Fruit fly (Drosophila melanogaster) whole organism, embryonic: ENCODE results near the gene Crtc.
A peak's percentile ranks its signal among the peaks of the same experiment; 100 is the strongest.

Source experiments
- CG10209 ChIP-seq: fragments of 200-800 bp; sonication (Bioruptor generic); optimal IDR thresholded peaks from 3 replicates; lab custom pipeline; 2017; ENCODE audit warnings: missing biosample characterization, mild to moderate bottlenecking, missing genetic modification characterization, missing genetic modification reagents
- CG12769 ChIP-seq: fragments of 200-800 bp; sonication (Bioruptor generic); optimal IDR thresholded peaks from 2 replicates; lab custom pipeline; 2019; ENCODE audit warnings: missing biosample characterization, mild to moderate bottlenecking, missing genetic modification characterization, moderate library complexity
- CG12942 ChIP-seq: fragments of 200-800 bp; sonication (Bioruptor generic); optimal IDR thresholded peaks from 3 replicates; lab custom pipeline; 2016; ENCODE audit warnings: missing biosample characterization, missing genetic modification characterization
- CG15269 ChIP-seq: fragments of 200-800 bp; sonication (Bioruptor generic); optimal IDR thresholded peaks from 2 replicates; lab custom pipeline; 2018; ENCODE audit warnings: missing biosample characterization, mild to moderate bottlenecking, missing genetic modification characterization, moderate library complexity
- CG17361 ChIP-seq: fragments of 200-800 bp; sonication (Bioruptor generic); IDR thresholded peaks from 3 replicates; pipeline ENCODE4 v1.3.6; 2022; ENCODE audit warnings: missing biosample characterization, missing genetic modification characterization
- CG17612 ChIP-seq: fragments of 200-800 bp; sonication (Bioruptor generic); IDR thresholded peaks from 2 replicates; pipeline ENCODE4 v1.3.6; 2022; ENCODE audit warnings: missing biosample characterization, missing genetic modification characterization
- CG17829 ChIP-seq: fragments of 200-800 bp; optimal IDR thresholded peaks from 2 replicates; lab custom pipeline; 2019; ENCODE audit warnings: missing biosample characterization, mild to moderate bottlenecking, missing genetic modification characterization, moderate library complexity
- CG18599 ChIP-seq: fragments of 200-800 bp; sonication (Bioruptor generic); optimal IDR thresholded peaks from 3 replicates; lab custom pipeline; 2017; ENCODE audit warnings: missing biosample characterization, missing genetic modification characterization, mild to moderate bottlenecking, moderate library complexity, missing genetic modification reagents
- CG3163 ChIP-seq: fragments of 200-800 bp; sonication (Bioruptor generic); optimal IDR thresholded peaks from 3 replicates; lab custom pipeline; 2016; ENCODE audit warnings: missing biosample characterization, missing genetic modification characterization
- CG32532 ChIP-seq: fragments of 200-800 bp; sonication (Bioruptor generic); IDR thresholded peaks from 2 replicates; pipeline ENCODE4 v1.3.6; 2022; ENCODE audit warnings: missing biosample characterization, missing genetic modification characterization
- CG32767 ChIP-seq: fragments of 200-800 bp; sonication (Bioruptor generic); IDR thresholded peaks from 2 replicates; pipeline ENCODE4 v1.3.6; 2022; ENCODE audit warnings: missing biosample characterization, missing genetic modification characterization
- CG42726 ChIP-seq: fragments of 200-800 bp; sonication (Bioruptor generic); IDR thresholded peaks from 2 replicates; pipeline ENCODE4 v1.3.6; 2022; ENCODE audit warnings: missing biosample characterization, missing genetic modification characterization; ENCODE audit not compliant: partially characterized antibody
- CG4424 ChIP-seq: fragments of 200-800 bp; sonication (Bioruptor generic); optimal IDR thresholded peaks from 3 replicates; lab custom pipeline; 2016; ENCODE audit warnings: missing biosample characterization, missing genetic modification characterization
- CG6813 ChIP-seq: fragments of 200-800 bp; sonication (Bioruptor generic); optimal IDR thresholded peaks from 2 replicates; lab custom pipeline; 2017; ENCODE audit warnings: missing biosample characterization, missing genetic modification characterization, mild to moderate bottlenecking, moderate library complexity, missing genetic modification reagents
- CG7745 ChIP-seq: fragments of 200-800 bp; sonication (Bioruptor generic); optimal IDR thresholded peaks from 2 replicates; lab custom pipeline; 2018; ENCODE audit warnings: missing biosample characterization, mild to moderate bottlenecking, missing genetic modification characterization, moderate library complexity
- CG7839 ChIP-seq: fragments of 200-800 bp; sonication (Bioruptor generic); optimal IDR thresholded peaks from 3 replicates; lab custom pipeline; 2018; ENCODE audit warnings: missing biosample characterization, mild to moderate bottlenecking, missing genetic modification characterization, moderate library complexity
- CG9437 ChIP-seq: fragments of 200-800 bp; sonication (Bioruptor generic); optimal IDR thresholded peaks from 2 replicates; lab custom pipeline; 2018; ENCODE audit warnings: missing biosample characterization, mild to moderate bottlenecking, missing genetic modification characterization
- Dref ChIP-seq: fragments of 200-800 bp; sonication (Bioruptor generic); IDR thresholded peaks from 2 replicates; pipeline ENCODE4 v1.3.6; 2022; ENCODE audit warnings: missing biosample characterization, missing genetic modification characterization
- Fer2 ChIP-seq: fragments of 200-800 bp; sonication (Bioruptor generic); optimal IDR thresholded peaks from 2 replicates; lab custom pipeline; 2018; ENCODE audit warnings: missing biosample characterization, mild to moderate bottlenecking, missing genetic modification characterization, moderate library complexity
- HLH4C ChIP-seq: fragments of 200-800 bp; sonication (Bioruptor generic); IDR thresholded peaks from 3 replicates; pipeline ENCODE4 v1.3.6; 2022; ENCODE audit warnings: missing biosample characterization, missing genetic modification characterization; ENCODE audit not compliant: partially characterized antibody
- Hr39 ChIP-seq: fragments of >200 bp; optimal IDR thresholded peaks from 2 replicates; lab custom pipeline; 2017
- Max ChIP-seq: fragments of 200-800 bp; sonication (Bioruptor generic); optimal IDR thresholded peaks from 2 replicates; lab custom pipeline; 2016; ENCODE audit warnings: missing biosample characterization, mild to moderate bottlenecking, missing genetic modification characterization
- Med ChIP-seq: fragments of 200-800 bp; sonication (Bioruptor generic); peaks from one replicate; lab custom pipeline; 2016; ENCODE audit warnings: missing biosample characterization, missing genetic modification characterization, mild to moderate bottlenecking, inconsistent platforms, moderate library complexity
- Meics ChIP-seq: fragments of 200-800 bp; sonication (Bioruptor generic); optimal IDR thresholded peaks from 2 replicates; lab custom pipeline; 2017; ENCODE audit warnings: missing biosample characterization, mild to moderate bottlenecking, missing genetic modification characterization
- Oli ChIP-seq: fragments of 200-800 bp; sonication (Bioruptor generic); optimal IDR thresholded peaks from 2 replicates; lab custom pipeline; 2018; ENCODE audit warnings: missing biosample characterization, mild to moderate bottlenecking, missing genetic modification characterization, moderate library complexity
- Trl ChIP-seq, 3 experiments: fragments of >200 bp in 2 of 3; fragments of 200-800 bp in 1 of 3; sonication (Bioruptor generic) in 1 of 3; optimal IDR thresholded peaks; 2 replicates in 1 of 3; 3 replicates in 2 of 3; lab custom pipeline; 2016 to 2017; ENCODE audit warnings: missing biosample characterization in 1 of 3, missing genetic modification characterization in 1 of 3
- abd-A ChIP-seq: fragments of 200-800 bp; sonication (Bioruptor generic); optimal IDR thresholded peaks from 3 replicates; lab custom pipeline; 2019; ENCODE audit warnings: missing biosample characterization, mild to moderate bottlenecking, missing genetic modification characterization, moderate library complexity
- ac ChIP-seq: fragments of 200-800 bp; sonication (Bioruptor generic); optimal IDR thresholded peaks from 3 replicates; lab custom pipeline; 2017; ENCODE audit warnings: missing biosample characterization, mild to moderate bottlenecking, missing genetic modification characterization
- dpn ChIP-seq, 2 experiments: fragments of 200-800 bp; sonication (Bioruptor generic); optimal IDR thresholded peaks; 3 replicates each; lab custom pipeline; 2016; ENCODE audit warnings: missing biosample characterization in 2 of 2, missing genetic modification characterization in 2 of 2
- esg ChIP-seq: fragments of 200-800 bp; sonication (Bioruptor generic); conservative IDR thresholded peaks from 2 replicates; pipeline ENCODE4 v1.3.6; 2022; ENCODE audit warnings: missing biosample characterization, missing genetic modification characterization
- fd96Cb ChIP-seq: fragments of 200-800 bp; sonication (Bioruptor generic); optimal IDR thresholded peaks from 2 replicates; lab custom pipeline; 2018; ENCODE audit warnings: missing biosample characterization, mild to moderate bottlenecking, missing genetic modification characterization, moderate library complexity
- gem ChIP-seq: fragments of 200-800 bp; sonication (Bioruptor generic); optimal IDR thresholded peaks from 2 replicates; lab custom pipeline; 2019; ENCODE audit warnings: missing biosample characterization, mild to moderate bottlenecking, missing genetic modification characterization, moderate library complexity
- grau ChIP-seq: fragments of 200-800 bp; optimal IDR thresholded peaks from 3 replicates; lab custom pipeline; 2019; ENCODE audit warnings: missing biosample characterization, mild to moderate bottlenecking, missing genetic modification characterization, moderate library complexity
- h ChIP-seq: fragments of >200 bp; optimal IDR thresholded peaks from 2 replicates; lab custom pipeline; 2017
- kay ChIP-seq: fragments of 200-800 bp; sonication (Bioruptor generic); optimal IDR thresholded peaks from 2 replicates; lab custom pipeline; 2016; ENCODE audit warnings: missing biosample characterization, missing genetic modification characterization
- lbe ChIP-seq: fragments of 200-800 bp; sonication (Bioruptor generic); optimal IDR thresholded peaks from 2 replicates; lab custom pipeline; 2016; ENCODE audit warnings: missing biosample characterization, mild to moderate bottlenecking, missing genetic modification characterization
- lov ChIP-seq, 2 experiments: fragments of 200-800 bp in 1 of 2; fragments of >200 bp in 1 of 2; sonication (Bioruptor generic) in 1 of 2; IDR thresholded peaks in 1 of 2; optimal IDR thresholded peaks in 1 of 2; 2 replicates in 1 of 2; 3 replicates in 1 of 2; pipeline versions ENCODE4 v1.3.6 to Lab custom; 2017 to 2022; ENCODE audit warnings: missing biosample characterization in 1 of 2, missing genetic modification characterization in 1 of 2
- nau ChIP-seq: fragments of 200-800 bp; sonication (Bioruptor generic); optimal IDR thresholded peaks from 3 replicates; lab custom pipeline; 2017; ENCODE audit warnings: missing biosample characterization, mild to moderate bottlenecking, missing genetic modification characterization, missing genetic modification reagents
- nom ChIP-seq: fragments of 200-800 bp; sonication (Bioruptor generic); optimal IDR thresholded peaks from 2 replicates; lab custom pipeline; 2017; ENCODE audit warnings: missing biosample characterization, missing genetic modification characterization, mild to moderate bottlenecking, moderate library complexity, missing genetic modification reagents
- pan ChIP-seq, 4 experiments: fragments of >200 bp in 3 of 4; fragments of 200-800 bp in 1 of 4; sonication (Bioruptor generic) in 1 of 4; optimal IDR thresholded peaks in 3 of 4; IDR thresholded peaks in 1 of 4; 2 replicates each; pipeline versions ENCODE4 v1.3.6 to Lab custom; 2017 to 2022; ENCODE audit warnings: missing biosample characterization in 2 of 4, missing genetic modification characterization in 2 of 4, mixed read lengths in 1 of 4
- prd ChIP-seq, 3 experiments: fragments of >200 bp in 2 of 3; fragments of 200-800 bp in 1 of 3; sonication (Bioruptor generic) in 1 of 3; optimal IDR thresholded peaks in 2 of 3; IDR thresholded peaks in 1 of 3; 2 replicates in 2 of 3; 3 replicates in 1 of 3; pipeline versions ENCODE4 v1.3.6 to Lab custom; 2017 to 2022; ENCODE audit warnings: missing biosample characterization in 1 of 3, missing genetic modification characterization in 1 of 3
- row ChIP-seq: fragments of 200-800 bp; sonication (Bioruptor generic); IDR thresholded peaks from 3 replicates; pipeline ENCODE4 v1.3.6; 2022; ENCODE audit warnings: missing biosample characterization, missing genetic modification characterization
- salm ChIP-seq: fragments of 200-800 bp; sonication (Bioruptor generic); optimal IDR thresholded peaks from 2 replicates; lab custom pipeline; 2018; ENCODE audit warnings: missing biosample characterization, mild to moderate bottlenecking, missing genetic modification characterization
- stc ChIP-seq: fragments of 200-800 bp; sonication (Bioruptor generic); IDR thresholded peaks from 2 replicates; pipeline ENCODE4 v1.3.6; 2022; ENCODE audit warnings: missing biosample characterization, missing genetic modification characterization
- sug ChIP-seq: fragments of 200-800 bp; optimal IDR thresholded peaks from 2 replicates; lab custom pipeline; 2019; ENCODE audit warnings: missing biosample characterization, mild to moderate bottlenecking, missing genetic modification characterization, moderate library complexity
- ttk ChIP-seq: fragments of 200-800 bp; sonication (Bioruptor generic); IDR thresholded peaks from 2 replicates; pipeline ENCODE4 v2.1.2; 2022; ENCODE audit warnings: missing biosample characterization, missing genetic modification characterization
- yki ChIP-seq: fragments of >200 bp; optimal IDR thresholded peaks from 3 replicates; lab custom pipeline; 2018

The Crtc gene

DNA sequence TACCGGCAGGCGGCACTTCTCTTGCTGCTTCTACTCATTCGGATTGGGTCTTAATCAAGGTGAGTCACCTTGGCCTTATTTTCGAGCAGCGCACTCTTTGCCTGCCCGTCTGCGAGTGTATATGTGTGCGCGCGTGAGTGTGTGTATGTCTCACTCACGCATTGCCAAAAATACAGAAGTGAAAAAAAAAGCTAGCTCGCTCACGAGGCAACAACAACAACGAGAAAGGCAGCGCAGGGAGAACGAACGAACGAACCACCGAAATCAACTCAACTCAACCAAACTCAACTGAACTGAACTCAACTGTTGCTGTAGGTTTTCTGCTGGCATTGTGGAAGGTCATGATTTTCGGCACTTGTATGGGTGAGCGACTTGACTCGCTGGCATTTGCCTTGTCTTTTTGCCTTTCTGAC is 55.1 kb downstream of the Crtc start (continued):
- TF ChIP-seq Hr39 (lab: Kevin White, UChicago) (no peak), CG6813 (peak; percentile 17), CG3163 (GFP tag; lab: Kevin White, UChicago) (peak; percentile 53), sug (peak; percentile 62), CG42726 (GFP tag; lab: Robert Waterston, UW) (peak; percentile 13; the same call in 1 of the 2 replicates), CG17612 (no peak), kay (GFP tag; lab: Kevin White, UChicago) (peak; percentile 29), CG32532 (GFP tag; lab: Robert Waterston, UW) (peak; percentile 32; the same call in 1 of the 2 replicates), ttk (GFP tag; lab: Robert Waterston, UW) (no peak), ac (no peak), CG12769 (tag; lab: Kevin White, UChicago) (peak; percentile 62)

- TF ChIP-seq CG15269 (tag; lab: Kevin White, UChicago) (peak; percentile 51), fd96Cb (tag; lab: Kevin White, UChicago) (no peak), nau (GFP tag; lab: Kevin White, UChicago) (no peak), lov (optimal IDR thresholded peaks at IDR 0.05; lab: Kevin White, UChicago) (no peak), lov (GFP tag; IDR thresholded peaks at IDR 0.05; lab: Robert Waterston, UW) (0 out of 3 replicates have a peak, but pooled peaks have one; percentile 14), CG12942 (GFP tag; lab: Kevin White, UChicago) (no peak), Fer2 (tag; lab: Kevin White, UChicago) (no peak), pan (optimal IDR thresholded peaks at IDR 0.05; lab: Kevin White, UChicago) (no peak), pan (GFP tag; optimal IDR thresholded peaks at IDR 0.05 in 1 of 2, IDR thresholded peaks at IDR 0.05 in 1 of 2) (no peak), Oli (peak; percentile 10), grau (tag; lab: Kevin White, UChicago) (peak; percentile 21), nom (no peak), row (peak; percentile 25; the same call in 1 of the 3 replicates), stc (GFP tag; lab: Robert Waterston, UW) (0 out of 2 replicates have a peak, but pooled peaks have one; percentile 4), CG10209 (peak; percentile 22), CG32767 (no peak), CG18599 (peak; percentile 8), salm (no peak), lbe (GFP tag; lab: Kevin White, UChicago) (no peak), HLH4C (GFP tag; lab: Robert Waterston, UW) (no peak), yki (no peak), CG7839 (tag; lab: Kevin White, UChicago) (peak; percentile 46), Med (GFP tag; lab: Kevin White, UChicago) (peak; percentile 32), h (lab: Kevin White, UChicago) (no peak), Hr39 (lab: Kevin White, UChicago) (no peak), prd (optimal IDR thresholded peaks at IDR 0.05; lab: Kevin White, UChicago) (no peak), prd (GFP tag; IDR thresholded peaks at IDR 0.05; lab: Robert Waterston, UW) (no peak), CG7745 (tag; lab: Kevin White, UChicago) (no peak), CG32532 (GFP tag; lab: Robert Waterston, UW) (peak; percentile 10; the same call in 1 of the 2 replicates), Max (GFP tag; lab: Kevin White, UChicago) (no peak), CG17361 (GFP tag; lab: Robert Waterston, UW) (peak; percentile 33; the same call in 1 of the 3 replicates), Meics (GFP tag; lab: Kevin White, UChicago) (peak; percentile 36), CG9437 (peak; percentile 20), esg (no peak), dpn (GFP tag; optimal IDR thresholded peaks at IDR 0.05; lab: Kevin White, UChicago) (peak in 1 of 2 experiments; percentile 8), CG4424 (GFP tag; lab: Kevin White, UChicago) (no peak), CG17829 (tag; lab: Kevin White, UChicago) (peak; percentile 1), abd-A (tag; lab: Kevin White, UChicago) (no peak), Trl (optimal IDR thresholded peaks at IDR 0.05; lab: Kevin White, UChicago) (no peak), Trl (GFP tag; optimal IDR thresholded peaks at IDR 0.05; lab: Kevin White, UChicago) (no peak), gem (tag; lab: Kevin White, UChicago) (peak; percentile 52), Dref (GFP tag; lab: Robert Waterston, UW) (no peak)
Measured at dm6 chr3L:17613292-17613734, 55.7 kb downstream of the Crtc start.
